Worm (Caenorhabditis elegans): ENCODE results near the gene F29B9.12.

DNA sequence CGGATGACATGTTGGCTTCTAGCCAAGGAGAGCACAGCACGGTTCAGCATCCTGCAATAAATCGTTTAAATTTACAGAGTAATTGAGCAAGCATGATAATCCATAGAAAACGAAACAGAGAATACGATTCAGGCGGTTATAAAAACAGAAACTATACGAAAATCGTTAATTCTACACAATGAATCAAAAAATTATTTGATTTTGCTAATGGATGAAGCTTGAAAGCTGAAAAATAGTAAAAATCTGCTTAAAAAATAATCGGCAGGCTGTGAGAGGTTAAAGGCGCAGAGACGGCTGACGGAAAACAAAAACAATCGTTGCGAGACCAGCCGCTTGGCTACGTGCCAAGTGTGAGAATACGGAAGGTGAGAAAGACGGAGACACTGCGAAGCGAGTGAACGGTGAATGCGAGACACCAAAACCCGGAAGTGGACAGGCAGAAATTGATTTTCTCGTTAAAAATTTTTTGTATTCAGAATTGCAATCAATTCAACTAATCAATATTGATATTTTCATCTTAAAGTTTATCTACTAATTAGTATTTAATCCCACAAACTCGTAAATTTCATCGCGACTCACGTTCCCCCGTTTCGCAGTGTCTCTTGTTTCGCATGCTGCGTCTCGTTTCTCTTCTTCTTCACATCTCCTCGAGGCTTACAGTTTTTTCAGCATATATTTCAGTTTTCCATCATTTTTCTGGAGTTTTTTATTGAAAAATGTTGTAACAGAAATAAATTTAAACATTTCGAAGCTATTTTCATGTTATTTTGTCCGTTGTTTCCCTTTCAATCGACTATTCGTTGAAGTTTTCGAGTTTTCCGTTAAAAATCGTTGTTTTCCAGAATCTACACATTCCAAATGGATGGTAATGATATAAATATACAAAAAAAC, 8.9 kb upstream of the F29B9.12 start, which contains the start of the genes F29B9.11 and jmjd-1.2:
- TF ChIP-seq sptf-1 (tag; optimal IDR thresholded peaks at IDR 0.05) (peak; percentile 80), ztf-11 (tag; optimal IDR thresholded peaks at IDR 0.05) (no peak), nhr-237 (tag; optimal IDR thresholded peaks at IDR 0.05) (peak; percentile 89), unc-62 (GFP tag; optimal IDR thresholded peaks at IDR 0.05) (no peak), mls-2 (tag; optimal IDR thresholded peaks at IDR 0.05) (peak; percentile 77)
